Worm (Caenorhabditis elegans) whole organism, young adult: Measurements from ENCODE around the gene F49C12.11.

Experiments used
- F37B4.10 ChIP-seq: fragments of 200-800 bp; sonication (Bioruptor generic); IDR thresholded peaks from 2 replicates; pipeline ENCODE4 v1.3.6; 2022; ENCODE audit warnings: missing genetic modification characterization, missing compliant biosample characterization
- F52B5.7 ChIP-seq: sonication (generic microtip); optimal IDR thresholded peaks from 2 replicates; lab custom pipeline; 2016; ENCODE audit warnings: mild to moderate bottlenecking, missing genetic modification characterization, missing compliant biosample characterization
- cebp-1 ChIP-seq, 2 experiments: fragments of 200-800 bp in 1 of 2; sonication (Bioruptor generic) in 1 of 2; sonication (generic microtip) in 1 of 2; IDR thresholded peaks in 1 of 2; optimal IDR thresholded peaks in 1 of 2; 2 replicates each; pipeline versions ENCODE4 v1.3.6 to Lab custom; 2017 to 2022; ENCODE audit warnings: missing compliant biosample characterization in 2 of 2, missing genetic modification characterization in 2 of 2, mild to moderate bottlenecking in 1 of 2, missing genetic modification reagents in 1 of 2, moderate library complexity in 1 of 2
- ets-4 ChIP-seq: fragments of 200-800 bp; sonication (Bioruptor generic); optimal IDR thresholded peaks from 2 replicates; lab custom pipeline; 2018; ENCODE audit warnings: mild to moderate bottlenecking, missing genetic modification characterization, missing compliant biosample characterization
- unc-130 ChIP-seq: sonication (generic microtip); optimal IDR thresholded peaks from 2 replicates; lab custom pipeline; 2016; ENCODE audit warnings: missing genetic modification reagents, missing genetic modification characterization, missing compliant biosample characterization

DNA sequence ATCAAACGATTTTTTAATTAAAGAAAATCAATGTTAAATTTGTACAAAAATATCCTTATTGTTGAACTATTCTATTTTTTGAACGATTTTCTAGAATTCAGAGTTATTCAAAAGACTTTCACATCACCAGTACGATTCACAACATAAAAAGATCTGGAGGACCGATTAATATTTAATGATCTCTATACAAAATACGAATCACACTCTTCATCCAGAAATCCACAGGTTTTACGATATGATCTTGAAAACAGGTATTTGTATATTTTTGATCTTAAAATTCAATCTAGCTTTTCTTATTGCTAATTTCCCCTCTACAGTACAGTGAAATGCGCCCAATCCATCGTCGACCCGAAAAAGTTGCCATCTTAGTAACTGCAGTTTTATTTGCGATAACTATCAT, 14.6 kb upstream of the F49C12.11 start, which contains the start of gene F49C12.5:
- TF ChIP-seq F52B5.7 (tag; lab: Kevin White, UChicago) (no peak), unc-130 (no peak), F37B4.10 (GFP tag; lab: Robert Waterston, UW) (no peak), cebp-1 (GFP tag; IDR thresholded peaks at IDR 0.05; lab: Robert Waterston, UW) (no peak), cebp-1 (tag; optimal IDR thresholded peaks at IDR 0.05; lab: Kevin White, UChicago) (no peak), ets-4 (no peak)
